Fruit fly (Drosophila melanogaster) whole organism, prepupa: ENCODE data around the gene CG2685.

Source experiments
- Blimp-1 ChIP-seq: fragments of 200-800 bp; sonication (Bioruptor generic); optimal IDR thresholded peaks from 3 replicates; lab custom pipeline; 2017; ENCODE audit warnings: missing biosample characterization, missing genetic modification characterization, mild to moderate bottlenecking, moderate library complexity, missing genetic modification reagents
- CG11902 ChIP-seq: fragments of 200-800 bp; sonication (Bioruptor generic); optimal IDR thresholded peaks from 3 replicates; lab custom pipeline; 2016; ENCODE audit warnings: missing biosample characterization, missing genetic modification characterization
- dsx ChIP-seq: fragments of 200-800 bp; optimal IDR thresholded peaks from 3 replicates; lab custom pipeline; 2019; ENCODE audit warnings: missing biosample characterization, mild to moderate bottlenecking, missing genetic modification characterization, moderate library complexity; ENCODE audit not compliant: poor library complexity, severe bottlenecking

DNA sequence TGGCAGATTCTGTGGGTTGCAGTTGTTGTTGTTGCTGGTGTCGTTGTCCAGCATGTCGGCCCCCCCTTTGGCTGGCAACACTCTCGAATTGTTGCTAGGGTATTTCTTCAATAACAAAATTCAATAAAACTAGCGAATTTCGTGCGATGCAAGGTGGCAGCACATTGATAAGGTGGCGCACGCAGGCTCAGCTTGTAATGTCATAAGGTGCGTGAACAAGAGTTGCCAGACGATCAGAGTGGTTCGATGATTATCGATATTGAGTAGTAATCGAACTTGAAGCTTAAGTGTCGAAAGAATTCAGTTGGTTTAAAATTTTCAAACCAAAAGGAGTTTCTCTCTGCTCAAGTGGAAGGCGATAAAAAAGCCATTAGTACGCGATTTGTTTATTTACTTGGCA is 6.4 kb upstream of the CG2685 start, which contains the start of gene CG2701:
- TF ChIP-seq CG11902 = no peak
- TF ChIP-seq Blimp-1 (GFP tag; lab: Kevin White, UChicago) = no peak
- TF ChIP-seq dsx = no peak
